Worm (Caenorhabditis elegans) whole organism, L2 larva: Measurements from ENCODE around the gene fbxc-31.

Experiments used
- C34F6.9 ChIP-seq: fragments of 150-350 bp; optimal IDR thresholded peaks from 2 replicates; lab custom pipeline; 2014; ENCODE audit warnings: missing biosample characterization, missing genetic modification characterization
- F13H6.1 ChIP-seq: sonication (generic microtip); optimal IDR thresholded peaks from 2 replicates; lab custom pipeline; 2016; ENCODE audit warnings: missing genetic modification characterization, missing compliant biosample characterization
- Y55F3AM.14 ChIP-seq: fragments of 200-800 bp; sonication (Bioruptor generic); optimal IDR thresholded peaks from 2 replicates; lab custom pipeline; 2018; ENCODE audit warnings: mild to moderate bottlenecking, missing genetic modification characterization, missing compliant biosample characterization
- ZK546.5 ChIP-seq: sonication (generic microtip); optimal IDR thresholded peaks from 2 replicates; lab custom pipeline; 2017; ENCODE audit warnings: missing biosample characterization, missing genetic modification characterization
- aly-2 ChIP-seq: fragments of 150-350 bp; optimal IDR thresholded peaks from 2 replicates; lab custom pipeline; 2014; ENCODE audit warnings: missing biosample characterization, missing genetic modification characterization
- ama-1 ChIP-seq: fragments of 150-350 bp; optimal IDR thresholded peaks from 2 replicates; lab custom pipeline; 2018; ENCODE audit warnings: inconsistent platforms
- blmp-1 ChIP-seq: sonication (generic microtip); optimal IDR thresholded peaks from 2 replicates; lab custom pipeline; 2017; ENCODE audit warnings: missing genetic modification characterization, mild to moderate bottlenecking, missing compliant biosample characterization, antibody characterized with exemption, moderate library complexity; ENCODE audit not compliant: insufficient read depth
- ceh-16 ChIP-seq: fragments of 150-350 bp; optimal IDR thresholded peaks from 2 replicates; lab custom pipeline; 2014; ENCODE audit warnings: missing biosample characterization, missing genetic modification characterization
- crh-2 ChIP-seq: sonication (generic microtip); optimal IDR thresholded peaks from 2 replicates; lab custom pipeline; 2017; ENCODE audit warnings: missing biosample characterization, missing genetic modification characterization
- dmd-4 ChIP-seq: sonication (generic microtip); optimal IDR thresholded peaks from 2 replicates; lab custom pipeline; 2017; ENCODE audit warnings: missing biosample characterization, missing genetic modification characterization
- egl-27 ChIP-seq: sonication (generic microtip); optimal IDR thresholded peaks from 3 replicates; lab custom pipeline; 2017; ENCODE audit warnings: missing biosample characterization, missing genetic modification reagents, missing genetic modification characterization
- fos-1 ChIP-seq: fragments of 150-350 bp; optimal IDR thresholded peaks from 2 replicates; lab custom pipeline; 2014; ENCODE audit warnings: missing biosample characterization, missing genetic modification characterization
- gmeb-1 ChIP-seq: fragments of 150-350 bp; optimal IDR thresholded peaks from 2 replicates; lab custom pipeline; 2014; ENCODE audit warnings: missing biosample characterization, missing genetic modification characterization
- lin-11 ChIP-seq: fragments of 150-350 bp; sonication (generic microtip); optimal IDR thresholded peaks from 2 replicates; lab custom pipeline; 2014; ENCODE audit warnings: missing biosample characterization, missing genetic modification characterization, inconsistent platforms, mixed read lengths
- lin-39 ChIP-seq: fragments of 150-350 bp; optimal IDR thresholded peaks from 2 replicates; lab custom pipeline; 2014; ENCODE audit warnings: missing biosample characterization, missing genetic modification reagents, missing genetic modification characterization
- lsy-2 ChIP-seq, 2 experiments: fragments of 150-350 bp in 1 of 2; sonication (generic microtip) in 1 of 2; optimal IDR thresholded peaks; 2 replicates each; lab custom pipeline; 2014 to 2017; ENCODE audit warnings: missing biosample characterization in 2 of 2, missing genetic modification characterization in 2 of 2
- mab-5 ChIP-seq: fragments of 150-350 bp; optimal IDR thresholded peaks from 2 replicates; lab custom pipeline; 2014; ENCODE audit warnings: missing biosample characterization, missing genetic modification characterization
- nhr-12 ChIP-seq: fragments of 150-350 bp; optimal IDR thresholded peaks from 2 replicates; lab custom pipeline; 2014; ENCODE audit warnings: missing biosample characterization, missing genetic modification characterization
- nhr-129 ChIP-seq: fragments of 150-350 bp; optimal IDR thresholded peaks from 2 replicates; lab custom pipeline; 2014; ENCODE audit warnings: missing biosample characterization, missing genetic modification characterization
- nhr-21 ChIP-seq: fragments of 150-350 bp; optimal IDR thresholded peaks from 2 replicates; lab custom pipeline; 2014; ENCODE audit warnings: missing biosample characterization, missing genetic modification characterization
- nhr-23 ChIP-seq: fragments of 150-350 bp; optimal IDR thresholded peaks from 2 replicates; lab custom pipeline; 2014; ENCODE audit warnings: missing biosample characterization, missing genetic modification reagents, missing genetic modification characterization
- nhr-25 ChIP-seq: fragments of 150-350 bp; sonication (generic microtip); optimal IDR thresholded peaks from 3 replicates; lab custom pipeline; 2014; ENCODE audit warnings: missing biosample characterization, missing genetic modification characterization
- nhr-6 ChIP-seq: fragments of 150-350 bp; optimal IDR thresholded peaks from 2 replicates; lab custom pipeline; 2014; ENCODE audit warnings: missing biosample characterization, missing genetic modification characterization
- nhr-77 ChIP-seq: fragments of 150-350 bp; optimal IDR thresholded peaks from 2 replicates; lab custom pipeline; 2014; ENCODE audit warnings: missing biosample characterization, missing genetic modification characterization
- peb-1 ChIP-seq: fragments of 150-350 bp; optimal IDR thresholded peaks from 2 replicates; lab custom pipeline; 2014; ENCODE audit warnings: missing biosample characterization, missing genetic modification characterization
- sem-4 ChIP-seq: fragments of 150-350 bp; optimal IDR thresholded peaks from 2 replicates; lab custom pipeline; 2014; ENCODE audit warnings: missing biosample characterization, missing genetic modification reagents, missing genetic modification characterization
- skn-1 ChIP-seq: sonication (generic microtip); optimal IDR thresholded peaks from 2 replicates; lab custom pipeline; 2017; ENCODE audit warnings: missing biosample characterization, missing genetic modification characterization
- sma-3 ChIP-seq: sonication (generic microtip); optimal IDR thresholded peaks from 2 replicates; lab custom pipeline; 2016; ENCODE audit warnings: missing genetic modification reagents, missing genetic modification characterization, missing compliant biosample characterization
- sma-9 ChIP-seq, 2 experiments: fragments of 150-350 bp in 1 of 2; sonication (generic microtip) in 1 of 2; optimal IDR thresholded peaks; 2 replicates each; lab custom pipeline; 2014 to 2016; ENCODE audit warnings: missing genetic modification characterization in 2 of 2, mild to moderate bottlenecking in 1 of 2, missing biosample characterization in 1 of 2, missing compliant biosample characterization in 1 of 2, missing genetic modification reagents in 1 of 2, moderate library complexity in 1 of 2
- unc-39 ChIP-seq: fragments of 150-350 bp; optimal IDR thresholded peaks from 2 replicates; lab custom pipeline; 2014; ENCODE audit warnings: missing biosample characterization, missing genetic modification characterization
- unc-55 ChIP-seq: fragments of 150-350 bp; sonication (generic microtip); optimal IDR thresholded peaks from 3 replicates; lab custom pipeline; 2014; ENCODE audit warnings: missing biosample characterization, missing genetic modification reagents, missing genetic modification characterization
- unc-62 ChIP-seq: fragments of 150-350 bp; optimal IDR thresholded peaks from 2 replicates; lab custom pipeline; 2014; ENCODE audit warnings: missing biosample characterization, missing genetic modification reagents, missing genetic modification characterization
- zag-1 ChIP-seq: fragments of 150-350 bp; optimal IDR thresholded peaks from 2 replicates; lab custom pipeline; 2014; ENCODE audit warnings: missing biosample characterization, missing genetic modification characterization
- ztf-1 ChIP-seq: fragments of 200-800 bp; sonication (Bioruptor generic); conservative IDR thresholded peaks from 2 replicates; pipeline ENCODE4 v1.3.6; 2022; ENCODE audit warnings: missing genetic modification characterization, missing compliant biosample characterization
- ztf-11 ChIP-seq: sonication (generic microtip); optimal IDR thresholded peaks from 2 replicates; lab custom pipeline; 2017; ENCODE audit warnings: missing biosample characterization, missing genetic modification characterization
- ztf-4 ChIP-seq: fragments of 150-350 bp; optimal IDR thresholded peaks from 2 replicates; lab custom pipeline; 2014; ENCODE audit warnings: missing biosample characterization, missing genetic modification characterization

The fbxc-31 gene

ce11 chrII:915206-915605 is 3.4 kb downstream of the fbxc-31 start:
- TF ChIP-seq C34F6.9 (tag; lab: Kevin White, UChicago) (no peak), gmeb-1 (tag; lab: Kevin White, UChicago) (peak; percentile 59), crh-2 (tag; lab: Kevin White, UChicago) (peak; percentile 30), dmd-4 (no peak), sma-3 (GFP tag; lab: Kevin White, UChicago) (peak; percentile 26), nhr-23 (tag; lab: Kevin White, UChicago) (no peak), unc-55 (GFP tag; lab: Kevin White, UChicago) (no peak), egl-27 (tag; lab: Kevin White, UChicago) (peak; percentile 85), skn-1 (no peak), fos-1 (peak; percentile 99), ceh-16 (tag; lab: Kevin White, UChicago) (no peak), sma-9 (GFP tag; optimal IDR thresholded peaks at IDR 0.05; lab: Kevin White, UChicago) (peak; percentile 55), sma-9 (tag; optimal IDR thresholded peaks at IDR 0.05; lab: Kevin White, UChicago) (no peak)
- TF ChIP-seq, all 48 proteins: peak for 6

- no peak for TF ChIP-seq fos-1
- no peak for TF ChIP-seq nhr-6 (tag; lab: Kevin White, UChicago)
- TF ChIP-seq sem-4 (tag; lab: Kevin White, UChicago), result no peak
- TF ChIP-seq nhr-129 (tag; lab: Kevin White, UChicago), result no peak
- TF ChIP-seq mab-5 (tag; lab: Kevin White, UChicago), result no peak
- no peak for TF ChIP-seq F13H6.1 (tag; lab: Kevin White, UChicago)
- no peak for TF ChIP-seq ZK546.5
- no peak for TF ChIP-seq lin-39 (tag; lab: Kevin White, UChicago)
- no peak for TF ChIP-seq sma-9 (GFP tag; optimal IDR thresholded peaks at IDR 0.05; lab: Kevin White, UChicago)
- no peak for TF ChIP-seq sma-9 (tag; optimal IDR thresholded peaks at IDR 0.05; lab: Kevin White, UChicago)
- no peak for TF ChIP-seq ztf-4 (tag; lab: Kevin White, UChicago)
These were observed 4.0 kb downstream of the fbxc-31 start, which contains the start of gene fbxc-29 for ce11 chrII:915780-916179. TSS of gene fbxc-29 (plus strand) at chrII:916080.

DNA sequence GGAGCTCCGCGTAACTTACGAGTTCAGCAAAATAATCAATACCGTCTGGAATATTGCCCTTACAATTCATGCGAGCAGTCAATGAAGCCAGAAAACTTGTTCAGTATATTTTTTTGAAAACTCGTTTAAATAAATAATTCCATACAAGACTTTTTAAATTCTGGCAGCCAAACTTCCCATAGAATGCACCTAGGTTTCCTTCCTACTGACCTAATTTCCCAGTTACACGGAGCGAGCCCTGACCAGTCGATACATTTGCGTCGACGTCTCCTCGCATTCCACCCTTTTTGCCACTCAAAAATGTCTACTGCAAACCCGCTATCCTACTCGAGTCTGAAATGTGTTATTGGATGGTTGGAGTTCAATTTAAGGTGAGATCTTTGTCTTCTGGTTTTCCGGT is 5.5 kb downstream of the fbxc-31 start, which contains the start of gene fbxc-30:
TSS of gene fbxc-30 (plus strand) at position 301 of the 400 bp plus-strand sequence.
- no peak for TF ChIP-seq sma-3 (GFP tag; lab: Kevin White, UChicago)
- no peak for TF ChIP-seq sma-9 (GFP tag; optimal IDR thresholded peaks at IDR 0.05; lab: Kevin White, UChicago)
- no peak for TF ChIP-seq sma-9 (tag; optimal IDR thresholded peaks at IDR 0.05; lab: Kevin White, UChicago)
- TF ChIP-seq lin-11 (tag; lab: Kevin White, UChicago), result no peak
- TF ChIP-seq nhr-23 (tag; lab: Kevin White, UChicago), result no peak
- TF ChIP-seq C34F6.9 (tag; lab: Kevin White, UChicago), result no peak
- TF ChIP-seq nhr-129 (tag; lab: Kevin White, UChicago), result no peak
- TF ChIP-seq F13H6.1 (tag; lab: Kevin White, UChicago), result no peak
- no peak for TF ChIP-seq sem-4 (tag; lab: Kevin White, UChicago)
- no peak for TF ChIP-seq gmeb-1 (tag; lab: Kevin White, UChicago)
- TF ChIP-seq egl-27 (tag; lab: Kevin White, UChicago), result no peak
- no peak for TF ChIP-seq ztf-1 (GFP tag; lab: Robert Waterston, UW)
- TF ChIP-seq mab-5 (tag; lab: Kevin White, UChicago), result no peak
- no peak for TF ChIP-seq zag-1
- no peak for TF ChIP-seq Y55F3AM.14 (GFP tag; lab: Kevin White, UChicago)
- TF ChIP-seq unc-55 (GFP tag; lab: Kevin White, UChicago), result no peak
- no peak for TF ChIP-seq fos-1
- TF ChIP-seq aly-2, result no peak
- TF ChIP-seq unc-39 (tag; lab: Kevin White, UChicago), result no peak
- no peak for TF ChIP-seq peb-1 (tag; lab: Kevin White, UChicago)

DNA sequence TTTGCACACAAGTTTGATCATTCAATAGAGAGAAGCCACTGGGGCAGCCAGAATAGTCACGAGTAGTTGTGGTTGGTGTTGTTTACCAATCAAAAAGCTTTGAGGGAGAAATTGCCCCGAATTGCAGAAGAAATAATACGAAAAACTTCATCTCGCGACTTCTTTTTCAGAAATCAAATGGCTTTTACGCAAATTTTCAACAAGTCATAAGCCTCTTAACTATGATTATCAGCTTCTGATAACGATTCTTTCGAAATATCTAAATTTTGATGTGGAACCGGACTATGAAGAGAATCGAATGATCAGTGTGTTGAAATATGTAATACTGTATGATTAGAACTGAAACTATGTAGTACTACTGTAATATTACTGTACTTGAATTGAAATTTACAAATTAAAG is 8.5 kb downstream of the fbxc-31 start:
- no peak for TF ChIP-seq gmeb-1 (tag; lab: Kevin White, UChicago)
- TF ChIP-seq unc-55 (GFP tag; lab: Kevin White, UChicago), result no peak
- no peak for TF ChIP-seq nhr-25 (tag; lab: Kevin White, UChicago)
- TF ChIP-seq ztf-11 (tag; lab: Kevin White, UChicago), result no peak
- TF ChIP-seq nhr-129 (tag; lab: Kevin White, UChicago), result no peak
- TF ChIP-seq unc-62 (GFP tag; lab: Kevin White, UChicago), result no peak
- TF ChIP-seq unc-39 (tag; lab: Kevin White, UChicago), result no peak
- no peak for TF ChIP-seq fos-1
- no peak for TF ChIP-seq nhr-77
- no peak for TF ChIP-seq ama-1 (lab: Kevin White, UChicago)
- TF ChIP-seq lsy-2 (tag; optimal IDR thresholded peaks at IDR 0.05; lab: Kevin White, UChicago), result no peak
- TF ChIP-seq nhr-21, result no peak
- TF ChIP-seq ceh-16 (tag; lab: Kevin White, UChicago), result no peak
- TF ChIP-seq F13H6.1 (tag; lab: Kevin White, UChicago), result no peak
- TF ChIP-seq blmp-1 (tag; lab: Kevin White, UChicago), result no peak
- TF ChIP-seq ZK546.5, result no peak
- TF ChIP-seq nhr-12 (tag; lab: Kevin White, UChicago), result no peak
- no peak for TF ChIP-seq ztf-1 (GFP tag; lab: Robert Waterston, UW)
